Fruit fly (Drosophila melanogaster) whole organism, wandering third instar larva: ENCODE results near the gene ctrip.

ENCODE experiments used
- CG32264 ChIP-seq: fragments of 200-800 bp; sonication (Bioruptor generic); optimal IDR thresholded peaks from 2 replicates; lab custom pipeline; 2016; ENCODE audit warnings: missing biosample characterization, missing genetic modification characterization
- Dfd ChIP-seq: fragments of >200 bp; optimal IDR thresholded peaks from 2 replicates; lab custom pipeline; 2017; ENCODE audit warnings: missing biosample characterization, missing genetic modification characterization
- Hr78 ChIP-seq: fragments of >200 bp; optimal IDR thresholded peaks from 2 replicates; lab custom pipeline; 2017; ENCODE audit warnings: missing biosample characterization, missing genetic modification characterization

- TF ChIP-seq CG32264 (GFP tag; lab: Kevin White, UChicago) (no peak), Dfd (GFP tag; lab: Kevin White, UChicago) (no peak), Hr78 (GFP tag; lab: Kevin White, UChicago) (no peak)
Measured at dm6 chr3R:4739192-4739491, 72.8 kb downstream of the ctrip start.
